Worm (Caenorhabditis elegans) whole organism, L1 larva: ENCODE data around the gene T05D4.2.
A peak's percentile ranks its signal among the peaks of the same experiment; 100 is the strongest.

ENCODE experiments used
- C04F5.9 ChIP-seq: sonication (generic microtip); optimal IDR thresholded peaks from 2 replicates; lab custom pipeline; 2016; ENCODE audit warnings: missing genetic modification characterization, missing compliant biosample characterization
- aly-2 ChIP-seq: fragments of 150-350 bp; optimal IDR thresholded peaks from 2 replicates; lab custom pipeline; 2014; ENCODE audit warnings: missing biosample characterization, missing genetic modification characterization
- ama-1 ChIP-seq: fragments of 150-350 bp; optimal IDR thresholded peaks from 2 replicates; lab custom pipeline; 2014
- ceh-8 ChIP-seq: fragments of 200-800 bp; sonication (Bioruptor generic); optimal IDR thresholded peaks from 2 replicates; lab custom pipeline; 2018; ENCODE audit warnings: mild to moderate bottlenecking, missing genetic modification characterization, moderate library complexity, missing compliant biosample characterization
- ceh-82 ChIP-seq, 3 experiments: fragments of 150-350 bp in 1 of 3; sonication (generic microtip) in 2 of 3; optimal IDR thresholded peaks; 2 replicates each; lab custom pipeline; 2014 to 2017; ENCODE audit warnings: missing biosample characterization in 3 of 3, missing genetic modification characterization in 3 of 3
- dsc-1 ChIP-seq: sonication (generic microtip); optimal IDR thresholded peaks from 2 replicates; lab custom pipeline; 2016; ENCODE audit warnings: mild to moderate bottlenecking, missing genetic modification characterization, missing compliant biosample characterization
- efl-3 ChIP-seq: fragments of 200-800 bp; sonication (Bioruptor generic); optimal IDR thresholded peaks from 2 replicates; lab custom pipeline; 2018; ENCODE audit warnings: mild to moderate bottlenecking, missing genetic modification characterization, missing compliant biosample characterization
- elt-2 ChIP-seq: sonication (generic microtip); optimal IDR thresholded peaks from 2 replicates; lab custom pipeline; 2016; ENCODE audit warnings: missing genetic modification characterization, mild to moderate bottlenecking, inconsistent platforms, missing compliant biosample characterization, missing genetic modification reagents
- elt-3 ChIP-seq, 6 experiments: fragments of 150-350 bp in 1 of 6; sonication (generic microtip); optimal IDR thresholded peaks; 2 replicates each; lab custom pipeline; 2017 to 2018; ENCODE audit warnings: missing biosample characterization in 6 of 6, missing genetic modification characterization in 6 of 6, inconsistent platforms in 1 of 6
- ets-5 ChIP-seq: fragments of 200-800 bp; sonication (Bioruptor generic); IDR thresholded peaks from 2 replicates; pipeline ENCODE4 v1.3.6; 2022; ENCODE audit warnings: missing genetic modification characterization, missing compliant biosample characterization
- fkh-4 ChIP-seq: sonication (generic microtip); optimal IDR thresholded peaks from 2 replicates; lab custom pipeline; 2016; ENCODE audit warnings: missing compliant biosample characterization, missing genetic modification characterization, borderline replicate concordance
- fkh-8 ChIP-seq: sonication (generic microtip); optimal IDR thresholded peaks from 2 replicates; lab custom pipeline; 2016; ENCODE audit warnings: mild to moderate bottlenecking, missing genetic modification characterization, missing compliant biosample characterization
- grh-1 ChIP-seq: fragments of 200-800 bp; sonication (Bioruptor generic); IDR thresholded peaks from 2 replicates; pipeline ENCODE4 v1.3.6; 2022; ENCODE audit warnings: missing genetic modification reagents, missing genetic modification characterization, missing compliant biosample characterization
- hlh-17 ChIP-seq: fragments of 200-800 bp; sonication (Bioruptor generic); optimal IDR thresholded peaks from 2 replicates; lab custom pipeline; 2018; ENCODE audit warnings: missing genetic modification characterization, mild to moderate bottlenecking, missing compliant biosample characterization, moderate library complexity, borderline replicate concordance
- hlh-4 ChIP-seq: sonication (generic microtip); optimal IDR thresholded peaks from 2 replicates; lab custom pipeline; 2016; ENCODE audit warnings: mild to moderate bottlenecking, missing genetic modification characterization, missing compliant biosample characterization
- hpl-2 ChIP-seq: fragments of 150-350 bp; optimal IDR thresholded peaks from 2 replicates; lab custom pipeline; 2014; ENCODE audit warnings: missing biosample characterization, missing genetic modification reagents, missing genetic modification characterization
- irx-1 ChIP-seq: sonication (generic microtip); optimal IDR thresholded peaks from 2 replicates; lab custom pipeline; 2016; ENCODE audit warnings: missing genetic modification characterization, missing compliant biosample characterization
- lin-13 ChIP-seq: fragments of 150-350 bp; optimal IDR thresholded peaks from 2 replicates; lab custom pipeline; 2014; ENCODE audit warnings: missing biosample characterization, missing genetic modification reagents, missing genetic modification characterization
- lin-14 ChIP-seq: fragments of 200-800 bp; sonication (Bioruptor generic); optimal IDR thresholded peaks from 2 replicates; lab custom pipeline; 2018; ENCODE audit warnings: mild to moderate bottlenecking, missing genetic modification characterization, moderate library complexity, missing compliant biosample characterization
- lin-15B ChIP-seq: fragments of 150-350 bp; sonication (generic microtip); optimal IDR thresholded peaks from 3 replicates; lab custom pipeline; 2014; ENCODE audit warnings: missing biosample characterization, missing genetic modification characterization
- lin-35 ChIP-seq, 2 experiments: fragments of 150-350 bp; optimal IDR thresholded peaks; 2 replicates each; lab custom pipeline; 2014; ENCODE audit warnings: missing biosample characterization in 2 of 2, missing genetic modification characterization in 2 of 2, missing genetic modification reagents in 2 of 2
- lin-39 ChIP-seq: fragments of 150-350 bp; optimal IDR thresholded peaks from 2 replicates; lab custom pipeline; 2014; ENCODE audit warnings: missing biosample characterization, missing genetic modification reagents, missing genetic modification characterization
- lir-3 ChIP-seq: sonication (generic microtip); optimal IDR thresholded peaks from 2 replicates; lab custom pipeline; 2016; ENCODE audit warnings: mild to moderate bottlenecking, missing genetic modification characterization, moderate library complexity, missing compliant biosample characterization; ENCODE audit not compliant: poor library complexity
- mef-2 ChIP-seq: fragments of 150-350 bp; optimal IDR thresholded peaks from 2 replicates; lab custom pipeline; 2014; ENCODE audit warnings: missing biosample characterization, missing genetic modification characterization
- nhr-11 ChIP-seq: fragments of 150-350 bp; optimal IDR thresholded peaks from 2 replicates; lab custom pipeline; 2014; ENCODE audit warnings: missing biosample characterization, missing genetic modification characterization
- nhr-12 ChIP-seq: sonication (generic microtip); optimal IDR thresholded peaks from 2 replicates; lab custom pipeline; 2017; ENCODE audit warnings: missing biosample characterization, missing genetic modification characterization
- nhr-19 ChIP-seq: fragments of 200-800 bp; sonication (Bioruptor generic); conservative IDR thresholded peaks from 2 replicates; pipeline ENCODE4 v1.3.6; 2022; ENCODE audit warnings: missing genetic modification characterization, missing compliant biosample characterization
- nhr-20 ChIP-seq: sonication (generic microtip); optimal IDR thresholded peaks from 2 replicates; lab custom pipeline; 2016; ENCODE audit warnings: mild to moderate bottlenecking, missing genetic modification characterization, missing compliant biosample characterization
- nhr-237 ChIP-seq: fragments of 150-350 bp; optimal IDR thresholded peaks from 2 replicates; lab custom pipeline; 2014; ENCODE audit warnings: missing biosample characterization, missing genetic modification characterization
- nhr-47 ChIP-seq: sonication (generic microtip); optimal IDR thresholded peaks from 2 replicates; lab custom pipeline; 2016; ENCODE audit warnings: mild to moderate bottlenecking, missing genetic modification characterization, moderate library complexity, missing compliant biosample characterization
- nhr-76 ChIP-seq: sonication (generic microtip); optimal IDR thresholded peaks from 2 replicates; lab custom pipeline; 2017; ENCODE audit warnings: missing biosample characterization, missing genetic modification characterization
- nhr-77 ChIP-seq: fragments of 150-350 bp; optimal IDR thresholded peaks from 2 replicates; lab custom pipeline; 2014; ENCODE audit warnings: missing biosample characterization, missing genetic modification characterization
- nhr-84 ChIP-seq: sonication (generic microtip); optimal IDR thresholded peaks from 2 replicates; lab custom pipeline; 2017; ENCODE audit warnings: missing biosample characterization, missing genetic modification characterization
- nhr-90 ChIP-seq: sonication (generic microtip); optimal IDR thresholded peaks from 2 replicates; lab custom pipeline; 2016; ENCODE audit warnings: mild to moderate bottlenecking, missing genetic modification characterization, missing compliant biosample characterization; ENCODE audit not compliant: poor library complexity
- pag-3 ChIP-seq: sonication (generic microtip); optimal IDR thresholded peaks from 2 replicates; lab custom pipeline; 2017; ENCODE audit warnings: missing genetic modification characterization, mild to moderate bottlenecking, missing compliant biosample characterization, antibody characterized with exemption, borderline replicate concordance; ENCODE audit not compliant: insufficient read depth
- pqm-1 ChIP-seq: sonication (generic microtip); optimal IDR thresholded peaks from 3 replicates; lab custom pipeline; 2017; ENCODE audit warnings: missing biosample characterization, missing genetic modification characterization
- rnt-1 ChIP-seq: sonication (generic microtip); optimal IDR thresholded peaks from 2 replicates; lab custom pipeline; 2016; ENCODE audit warnings: mild to moderate bottlenecking, missing genetic modification characterization, moderate library complexity, missing compliant biosample characterization
- skn-1 ChIP-seq: fragments of 150-350 bp; optimal IDR thresholded peaks from 2 replicates; lab custom pipeline; 2014; ENCODE audit warnings: missing biosample characterization, missing genetic modification characterization
- snpc-4 ChIP-seq: fragments of 150-350 bp; optimal IDR thresholded peaks from 2 replicates; lab custom pipeline; 2014; ENCODE audit warnings: missing biosample characterization, missing genetic modification characterization
- snu-23 ChIP-seq: sonication (generic microtip); optimal IDR thresholded peaks from 2 replicates; lab custom pipeline; 2016; ENCODE audit warnings: missing genetic modification characterization, missing compliant biosample characterization
- sox-4 ChIP-seq: sonication (generic microtip); optimal IDR thresholded peaks from 2 replicates; lab custom pipeline; 2016; ENCODE audit warnings: missing genetic modification characterization, missing compliant biosample characterization
- sup-37 ChIP-seq: fragments of 200-800 bp; sonication (Bioruptor generic); optimal IDR thresholded peaks from 2 replicates; lab custom pipeline; 2018; ENCODE audit warnings: mild to moderate bottlenecking, missing genetic modification characterization, missing compliant biosample characterization
- swsn-7 ChIP-seq: sonication (generic microtip); optimal IDR thresholded peaks from 2 replicates; lab custom pipeline; 2016; ENCODE audit warnings: missing genetic modification characterization, missing compliant biosample characterization
- tbx-2 ChIP-seq: sonication (generic microtip); optimal IDR thresholded peaks from 2 replicates; lab custom pipeline; 2016; ENCODE audit warnings: missing genetic modification characterization, missing compliant biosample characterization
- tlp-1 ChIP-seq: fragments of 150-350 bp; optimal IDR thresholded peaks from 2 replicates; lab custom pipeline; 2014; ENCODE audit warnings: missing biosample characterization, missing genetic modification characterization
- unc-130 ChIP-seq: fragments of 150-350 bp; optimal IDR thresholded peaks from 2 replicates; lab custom pipeline; 2017; ENCODE audit warnings: missing biosample characterization, missing genetic modification characterization, inconsistent platforms
- unc-62 ChIP-seq: fragments of 150-350 bp; optimal IDR thresholded peaks from 2 replicates; lab custom pipeline; 2014; ENCODE audit warnings: missing biosample characterization, missing genetic modification reagents, missing genetic modification characterization
- vab-15 ChIP-seq: sonication (generic microtip); optimal IDR thresholded peaks from 2 replicates; lab custom pipeline; 2017; ENCODE audit warnings: missing genotype, mild to moderate bottlenecking, missing genetic modification characterization, missing compliant biosample characterization
- xbp-1 ChIP-seq: sonication (generic microtip); optimal IDR thresholded peaks from 2 replicates; lab custom pipeline; 2016; ENCODE audit warnings: missing genetic modification characterization, missing compliant biosample characterization
- zip-4 ChIP-seq: fragments of 200-800 bp; sonication (Bioruptor generic); optimal IDR thresholded peaks from 2 replicates; lab custom pipeline; 2018; ENCODE audit warnings: mild to moderate bottlenecking, missing genetic modification characterization, moderate library complexity, missing compliant biosample characterization
- ztf-4 ChIP-seq: fragments of 150-350 bp; optimal IDR thresholded peaks from 2 replicates; lab custom pipeline; 2014; ENCODE audit warnings: missing biosample characterization, missing genetic modification characterization

T05D4.2 gene

ce11 chrIII:13548982-13549381, 13.9 kb downstream of the T05D4.2 start, which contains the start of gene mmad-1 (continued):
- TF ChIP-seq ceh-8 (GFP tag; lab: Kevin White, UChicago) (peak; percentile 10), pqm-1 (no peak), unc-130 (peak; percentile 33), fkh-4 (tag; lab: Kevin White, UChicago) (no peak), lin-39 (tag; lab: Kevin White, UChicago) (no peak), hpl-2 (GFP tag; lab: Kevin White, UChicago) (no peak), lin-14 (GFP tag; lab: Kevin White, UChicago) (peak; percentile 93), tlp-1 (tag; lab: Kevin White, UChicago) (no peak), grh-1 (GFP tag; lab: Robert Waterston, UW) (no peak), nhr-12 (tag; lab: Kevin White, UChicago) (no peak), elt-2 (tag; lab: Kevin White, UChicago) (peak; percentile 24), nhr-237 (tag; lab: Kevin White, UChicago) (no peak), nhr-76 (tag; lab: Kevin White, UChicago) (no peak), sox-4 (tag; lab: Kevin White, UChicago) (no peak), skn-1 (tag; lab: Kevin White, UChicago) (peak; percentile 4), sup-37 (no peak), lin-15B (tag; lab: Kevin White, UChicago) (no peak), nhr-19 (peak; percentile 83), snu-23 (GFP tag; lab: Kevin White, UChicago) (peak; percentile 78), dsc-1 (peak; percentile 54), C04F5.9 (tag; lab: Kevin White, UChicago) (no peak), mef-2 (no peak), nhr-77 (tag; lab: Kevin White, UChicago) (no peak), irx-1 (tag; lab: Kevin White, UChicago) (no peak), lir-3 (tag; lab: Kevin White, UChicago) (no peak), fkh-8 (peak; percentile 73), nhr-47 (tag; lab: Kevin White, UChicago) (peak; percentile 63), aly-2 (no peak), vab-15 (tag; lab: Kevin White, UChicago) (no peak), xbp-1 (tag; lab: Kevin White, UChicago) (peak; percentile 25), zip-4 (GFP tag; lab: Kevin White, UChicago) (no peak), rnt-1 (no peak), unc-62 (no peak), hlh-17 (no peak), ets-5 (no peak), snpc-4 (no peak), ztf-4 (tag; lab: Kevin White, UChicago) (peak; percentile 31)

- TF ChIP-seq ceh-82 (tag; optimal IDR thresholded peaks at IDR 0.05; lab: Kevin White, UChicago) (no peak), ama-1 (peak; percentile 61)
These were observed 16.3 kb downstream of the T05D4.2 start, which contains the start of gene Y76A2B.4 for ce11 chrIII:13546537-13546936. Gene Y76A2B.4, minus strand, starts transcription at chrIII:13546777.

ce11 chrIII:13544593-13544992, 18.3 kb downstream of the T05D4.2 start:
- peak; percentile 45 for TF ChIP-seq lin-14 (GFP tag; lab: Kevin White, UChicago)
- TF ChIP-seq hlh-17: no peak
- peak; percentile 20 for TF ChIP-seq nhr-20
- TF ChIP-seq irx-1 (tag; lab: Kevin White, UChicago): no peak
- TF ChIP-seq tbx-2 (tag; lab: Kevin White, UChicago): no peak
- no peak for TF ChIP-seq hlh-4 (tag; lab: Kevin White, UChicago)
- TF ChIP-seq nhr-11: no peak
- TF ChIP-seq elt-2 (tag; lab: Kevin White, UChicago): peak; percentile 59
- TF ChIP-seq unc-62: no peak
- no peak for TF ChIP-seq lin-15B (tag; lab: Kevin White, UChicago)
- no peak for TF ChIP-seq aly-2
- peak; percentile 39 for TF ChIP-seq snu-23 (GFP tag; lab: Kevin White, UChicago)
- no peak for TF ChIP-seq efl-3 (GFP tag; lab: Kevin White, UChicago)
- TF ChIP-seq elt-3 (tag; optimal IDR thresholded peaks at IDR 0.05; lab: Kevin White, UChicago): peak; percentile 67 to 92 (median 87)
- peak in 1 of 2 experiments; percentile 36 for TF ChIP-seq lin-35 (GFP tag; optimal IDR thresholded peaks at IDR 0.05; lab: Kevin White, UChicago)
- no peak for TF ChIP-seq nhr-90
- TF ChIP-seq nhr-84 (tag; lab: Kevin White, UChicago): no peak
- TF ChIP-seq swsn-7 (tag; lab: Kevin White, UChicago): no peak
- TF ChIP-seq lin-13 (GFP tag; lab: Kevin White, UChicago): no peak
- TF ChIP-seq fkh-8: no peak
- no peak for TF ChIP-seq pag-3 (tag; lab: Kevin White, UChicago)
- no peak for TF ChIP-seq snpc-4
